Worm (Caenorhabditis elegans) whole organism, late embryonic: ENCODE data around the gene lpr-4.

Source experiments
- K02D7.2 ChIP-seq: sonication (generic microtip); optimal IDR thresholded peaks from 2 replicates; lab custom pipeline; 2017; ENCODE audit warnings: mild to moderate bottlenecking, missing genetic modification characterization, missing compliant biosample characterization
- elt-2 ChIP-seq: sonication (generic microtip); optimal IDR thresholded peaks from 2 replicates; lab custom pipeline; 2016; ENCODE audit warnings: missing genetic modification reagents, missing genetic modification characterization, missing compliant biosample characterization
- eyg-1 ChIP-seq: sonication (generic microtip); optimal IDR thresholded peaks from 2 replicates; lab custom pipeline; 2016; ENCODE audit warnings: missing genotype, missing genetic modification characterization, missing compliant biosample characterization
- hlh-30 ChIP-seq: sonication (generic microtip); optimal IDR thresholded peaks from 2 replicates; lab custom pipeline; 2017; ENCODE audit warnings: antibody characterized with exemption, missing genetic modification characterization, missing compliant biosample characterization; ENCODE audit not compliant: insufficient read depth
- hlh-8 ChIP-seq: sonication (generic microtip); optimal IDR thresholded peaks from 2 replicates; lab custom pipeline; 2016; ENCODE audit warnings: missing genotype, missing genetic modification characterization, missing compliant biosample characterization
- nfya-1 ChIP-seq: sonication (generic microtip); optimal IDR thresholded peaks from 2 replicates; lab custom pipeline; 2017; ENCODE audit warnings: missing genetic modification characterization, mild to moderate bottlenecking, missing compliant biosample characterization, antibody characterized with exemption, moderate library complexity
- nhr-11 ChIP-seq: fragments of 150-350 bp; optimal IDR thresholded peaks from 2 replicates; lab custom pipeline; 2014; ENCODE audit warnings: missing biosample characterization, missing genetic modification characterization
- pha-4 ChIP-seq: fragments of 150-350 bp; optimal IDR thresholded peaks from 2 replicates; lab custom pipeline; 2018; ENCODE audit warnings: missing biosample characterization, missing genetic modification reagents, missing genetic modification characterization
- tbx-2 ChIP-seq: sonication (generic microtip); optimal IDR thresholded peaks from 2 replicates; lab custom pipeline; 2016; ENCODE audit warnings: missing genetic modification characterization, missing compliant biosample characterization
- unc-86 ChIP-seq: sonication (generic microtip); optimal IDR thresholded peaks from 2 replicates; lab custom pipeline; 2016; ENCODE audit warnings: missing genetic modification characterization, missing compliant biosample characterization

- TF ChIP-seq K02D7.2 (tag; lab: Kevin White, UChicago) (no peak), tbx-2 (tag; lab: Kevin White, UChicago) (no peak), unc-86 (no peak), hlh-8 (tag; lab: Kevin White, UChicago) (no peak), nhr-11 (tag; lab: Kevin White, UChicago) (no peak), eyg-1 (tag; lab: Kevin White, UChicago) (no peak), hlh-30 (tag; lab: Kevin White, UChicago) (no peak), pha-4 (tag; lab: Kevin White, UChicago) (no peak), elt-2 (tag; lab: Kevin White, UChicago) (no peak), nfya-1 (tag; lab: Kevin White, UChicago) (no peak)
Measured at ce11 chrX:11072701-11073100, 7.8 kb downstream of the lpr-4 start.
